Worm (Caenorhabditis elegans) whole organism, L2 larva: ENCODE data around the gene srh-288.

Experiments used
- lin-11 ChIP-seq: fragments of 150-350 bp; sonication (generic microtip); optimal IDR thresholded peaks from 2 replicates; lab custom pipeline; 2014; ENCODE audit warnings: missing biosample characterization, missing genetic modification characterization, inconsistent platforms, mixed read lengths
- lin-13 ChIP-seq: fragments of 150-350 bp; optimal IDR thresholded peaks from 2 replicates; lab custom pipeline; 2014; ENCODE audit warnings: missing biosample characterization, missing genetic modification reagents, missing genetic modification characterization
- nhr-11 ChIP-seq: fragments of 150-350 bp; optimal IDR thresholded peaks from 2 replicates; lab custom pipeline; 2014; ENCODE audit warnings: missing biosample characterization, missing genetic modification characterization
- nhr-25 ChIP-seq: fragments of 150-350 bp; sonication (generic microtip); optimal IDR thresholded peaks from 3 replicates; lab custom pipeline; 2014; ENCODE audit warnings: missing biosample characterization, missing genetic modification characterization
- skn-1 ChIP-seq: sonication (generic microtip); optimal IDR thresholded peaks from 2 replicates; lab custom pipeline; 2017; ENCODE audit warnings: missing biosample characterization, missing genetic modification characterization
- unc-62 ChIP-seq: fragments of 150-350 bp; optimal IDR thresholded peaks from 2 replicates; lab custom pipeline; 2014; ENCODE audit warnings: missing biosample characterization, missing genetic modification reagents, missing genetic modification characterization

ce11 chrV:17752340-17752739, 43.2 kb downstream of the srh-288 start:
- TF ChIP-seq nhr-11 (no peak), lin-11 (tag; lab: Kevin White, UChicago) (no peak), nhr-25 (tag; lab: Kevin White, UChicago) (no peak), lin-13 (no peak), unc-62 (GFP tag; lab: Kevin White, UChicago) (no peak), skn-1 (tag; lab: Kevin White, UChicago) (no peak)
